Worm (Caenorhabditis elegans): ENCODE measurements around the gene srsx-8.

The srsx-8 gene

ce11 chrV:1585411-1585810 is 32.5 kb upstream of the srsx-8 start, which contains the start of gene F16B4.7:
Gene F16B4.7 (plus strand): TSS chrV:1585711.
- TF ChIP-seq lir-3 (tag; optimal IDR thresholded peaks at IDR 0.05), result no peak
- TF ChIP-seq F37D6.2 (tag; optimal IDR thresholded peaks at IDR 0.05), result no peak
- no peak for TF ChIP-seq lim-7 (GFP tag; IDR thresholded peaks at IDR 0.05)
- peak in 1 of 2 experiments; percentile 31 for TF ChIP-seq unc-62 (GFP tag; optimal IDR thresholded peaks at IDR 0.05 in 1 of 2)
- TF ChIP-seq unc-62 (tag; optimal IDR thresholded peaks at IDR 0.05), result no peak
- TF ChIP-seq nhr-77 (tag; optimal IDR thresholded peaks at IDR 0.05), result no peak
- TF ChIP-seq mes-2 (tag; optimal IDR thresholded peaks at IDR 0.05; ENCODE audit: poor library complexity, severe bottlenecking), result no peak
- TF ChIP-seq fkh-10 (GFP tag; optimal IDR thresholded peaks at IDR 0.05), result no peak

ce11 chrV:1583242-1583641 is 30.3 kb upstream of the srsx-8 start:
- TF ChIP-seq set-16 (GFP tag; IDR thresholded peaks at IDR 0.05), result peak; percentile 56; the same call in 1 of the 2 replicates
- no peak for TF ChIP-seq ceh-82 (tag; optimal IDR thresholded peaks at IDR 0.05)

ce11 chrV:1579790-1580189 is 26.9 kb upstream of the srsx-8 start:
- no peak for TF ChIP-seq ZK337.2 (GFP tag; IDR thresholded peaks at IDR 0.05)
- no peak for TF ChIP-seq spr-1 (tag; optimal IDR thresholded peaks at IDR 0.05)
- no peak for TF ChIP-seq mep-1 (tag; optimal IDR thresholded peaks at IDR 0.05)
- no peak for TF ChIP-seq daf-16 (GFP tag; optimal IDR thresholded peaks at IDR 0.05)
- TF ChIP-seq daf-16 (tag; optimal IDR thresholded peaks at IDR 0.05), result no peak
- TF ChIP-seq T26A8.4 (GFP tag; IDR thresholded peaks at IDR 0.05), result no peak
- TF ChIP-seq lim-7 (GFP tag; IDR thresholded peaks at IDR 0.05), result no peak
- no peak for TF ChIP-seq nhr-102 (tag; optimal IDR thresholded peaks at IDR 0.05)
- no peak for TF ChIP-seq tra-1 (GFP tag; IDR thresholded peaks at IDR 0.05)
- no peak for TF ChIP-seq Y105C5A.15 (GFP tag; IDR thresholded peaks at IDR 0.05)
- TF ChIP-seq R02D3.7 (tag; optimal IDR thresholded peaks at IDR 0.05), result no peak
- TF ChIP-seq nhr-25 (tag; optimal IDR thresholded peaks at IDR 0.05; ENCODE audit: borderline replicate concordance, insufficient read depth), result no peak
- TF ChIP-seq ceh-44 (GFP tag; IDR thresholded peaks at IDR 0.05), result no peak

- TF ChIP-seq fkh-10 (GFP tag; optimal IDR thresholded peaks at IDR 0.05) (no peak), ztf-7 (tag; optimal IDR thresholded peaks at IDR 0.05) (no peak), madf-5 (GFP tag; IDR thresholded peaks at IDR 0.05) (0 out of 4 replicates have a peak, but pooled peaks of 1 of the 2 experiments have one; percentile 12), zip-2 (tag; optimal IDR thresholded peaks at IDR 0.05) (no peak), mep-1 (tag; optimal IDR thresholded peaks at IDR 0.05) (no peak), ces-1 (GFP tag; optimal IDR thresholded peaks at IDR 0.05) (no peak)
Measured at ce11 chrV:1578572-1579230, 25.8 kb upstream of the srsx-8 start.

- peak; percentile 94 for TF ChIP-seq aha-1 (tag)
- peak in 1 of 2 experiments; percentile 36 for TF ChIP-seq unc-62 (GFP tag; optimal IDR thresholded peaks at IDR 0.05 in 1 of 2)
- no peak for TF ChIP-seq unc-62 (tag; optimal IDR thresholded peaks at IDR 0.05)
- TF ChIP-seq set-16 (GFP tag; IDR thresholded peaks at IDR 0.05), result peak; percentile 27; the same call in 1 of the 2 replicates
- no peak for TF ChIP-seq snpc-1.2 (GFP tag; IDR thresholded peaks at IDR 0.05)
Measured at ce11 chrV:1577092-1577709, 24.3 kb upstream of the srsx-8 start.

- TF ChIP-seq egl-27 (tag; optimal IDR thresholded peaks at IDR 0.05), result no peak
- TF ChIP-seq unc-62 (GFP tag; optimal IDR thresholded peaks at IDR 0.05 in 1 of 2), result peak in 1 of 2 experiments; percentile 91
- TF ChIP-seq unc-62 (tag; optimal IDR thresholded peaks at IDR 0.05), result no peak
Measured at ce11 chrV:1575493-1576084, 22.7 kb upstream of the srsx-8 start.
